Fruit fly (Drosophila melanogaster) whole organism, pupa: ENCODE data around the gene CG13875.

Experiments
- CG13204 ChIP-seq: fragments of 200-800 bp; sonication (Bioruptor generic); optimal IDR thresholded peaks from 2 replicates; lab custom pipeline; 2018; ENCODE audit warnings: missing biosample characterization, mild to moderate bottlenecking, missing genetic modification characterization, moderate library complexity
- CG17806 ChIP-seq: fragments of 200-800 bp; sonication (Bioruptor generic); optimal IDR thresholded peaks from 2 replicates; lab custom pipeline; 2018; ENCODE audit warnings: missing biosample characterization, mild to moderate bottlenecking, missing genetic modification characterization, moderate library complexity
- CG32121 ChIP-seq: fragments of 200-800 bp; sonication (Bioruptor generic); IDR thresholded peaks from 2 replicates; pipeline ENCODE4 v1.3.6; 2022; ENCODE audit warnings: missing biosample characterization, missing genetic modification characterization
- CG34367 ChIP-seq: fragments of 200-800 bp; sonication (Bioruptor generic); optimal IDR thresholded peaks from 2 replicates; lab custom pipeline; 2018; ENCODE audit warnings: missing biosample characterization, mild to moderate bottlenecking, missing genetic modification characterization
- CG4496 ChIP-seq: fragments of 200-800 bp; sonication (Bioruptor generic); IDR thresholded peaks from 3 replicates; pipeline ENCODE4 v1.3.6; 2022; ENCODE audit warnings: missing biosample characterization, missing genetic modification characterization
- CG9948 ChIP-seq: fragments of 200-800 bp; sonication (Bioruptor generic); optimal IDR thresholded peaks from 2 replicates; lab custom pipeline; 2018; ENCODE audit warnings: missing biosample characterization, mild to moderate bottlenecking, missing genetic modification characterization, moderate library complexity
- D1 ChIP-seq: fragments of 200-800 bp; sonication (Bioruptor generic); optimal IDR thresholded peaks from 2 replicates; lab custom pipeline; 2018; ENCODE audit warnings: missing biosample characterization, mild to moderate bottlenecking, missing genetic modification characterization, moderate library complexity
- EcR ChIP-seq: fragments of 200-800 bp; sonication (Bioruptor generic); optimal IDR thresholded peaks from 3 replicates; lab custom pipeline; 2019; ENCODE audit warnings: missing biosample characterization, missing genetic modification characterization, mild to moderate bottlenecking, moderate library complexity, missing genetic modification reagents
- Pif1B ChIP-seq: fragments of 200-800 bp; sonication (Bioruptor generic); optimal IDR thresholded peaks from 3 replicates; lab custom pipeline; 2016; ENCODE audit warnings: missing biosample characterization, missing genetic modification characterization
- gl ChIP-seq: fragments of 200-800 bp; sonication (Bioruptor generic); optimal IDR thresholded peaks from 2 replicates; lab custom pipeline; 2018; ENCODE audit warnings: missing biosample characterization, mild to moderate bottlenecking, missing genetic modification characterization

DNA sequence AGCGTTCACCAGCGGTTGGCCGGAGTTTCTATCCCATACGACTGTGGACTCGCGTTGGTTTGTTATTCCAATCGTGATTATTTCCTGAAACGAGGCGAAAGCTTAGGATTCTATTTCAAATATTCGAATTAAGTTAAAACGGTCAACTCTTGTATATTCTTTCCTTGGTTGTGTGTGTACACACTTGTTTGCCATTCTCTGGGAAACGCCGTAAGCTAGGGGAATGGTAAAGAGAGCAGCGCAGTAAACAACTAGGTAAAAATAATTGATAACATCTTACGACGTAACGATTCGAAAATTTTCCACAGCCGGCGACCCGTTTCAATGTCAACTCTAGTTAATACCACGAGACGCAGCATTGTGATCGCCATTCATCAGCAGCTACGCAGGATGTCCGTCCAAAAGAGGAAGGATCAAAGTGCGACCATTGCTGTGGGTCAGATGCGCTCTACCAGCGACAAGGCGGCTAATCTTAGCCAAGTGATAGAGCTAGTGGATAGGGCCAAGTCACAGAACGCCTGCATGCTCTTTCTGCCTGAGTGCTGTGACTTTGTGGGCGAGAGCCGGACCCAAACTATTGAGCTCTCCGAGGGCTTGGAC lies 23.9 kb downstream of the CG13875 start, which contains the start of gene NitFhit:
- TF ChIP-seq D1 = no peak
- no peak for TF ChIP-seq CG17806 (tag; lab: Kevin White, UChicago)
- TF ChIP-seq CG34367 (tag; lab: Kevin White, UChicago) = no peak
- peak; percentile 29 for TF ChIP-seq gl
- no peak for TF ChIP-seq EcR
- TF ChIP-seq CG4496 = no peak
- no peak for TF ChIP-seq Pif1B
- no peak for TF ChIP-seq CG32121 (GFP tag; lab: Robert Waterston, UW)
- TF ChIP-seq CG9948 (tag; lab: Kevin White, UChicago) = no peak
- TF ChIP-seq CG13204 = no peak
